Worm (Caenorhabditis elegans) whole organism, L4/young adult: ENCODE data around the gene hpo-25.

Experiments
- W03F9.2 ChIP-seq: fragments of 150-350 bp; optimal IDR thresholded peaks from 2 replicates; lab custom pipeline; 2014; ENCODE audit warnings: missing biosample characterization, missing genetic modification characterization
- dao-5 ChIP-seq: sonication (generic microtip); optimal IDR thresholded peaks from 2 replicates; lab custom pipeline; 2016; ENCODE audit warnings: missing genotype, missing genetic modification characterization, moderate library complexity, missing compliant biosample characterization
- him-1 ChIP-seq: sonication (generic microtip); optimal IDR thresholded peaks from 2 replicates; lab custom pipeline; 2016; ENCODE audit warnings: missing genotype, missing genetic modification reagents, missing genetic modification characterization, missing compliant biosample characterization

Gene hpo-25

ce11 chrII:2385495-2385894 is 16.4 kb downstream of the hpo-25 start, which contains the start of gene F16G10.9:
F16G10.9 (minus strand) TSS chrII:2385595.
- no peak for TF ChIP-seq dao-5
- no peak for TF ChIP-seq him-1 (tag; lab: Kevin White, UChicago)
- TF ChIP-seq W03F9.2 (tag; lab: Kevin White, UChicago) = no peak

ce11 chrII:2390884-2391283 is 21.8 kb downstream of the hpo-25 start, which contains the start of gene F16G10.10:
F16G10.10 (minus strand) TSS chrII:2390984.
- no peak for TF ChIP-seq dao-5
- TF ChIP-seq him-1 (tag; lab: Kevin White, UChicago) = no peak
- no peak for TF ChIP-seq W03F9.2 (tag; lab: Kevin White, UChicago)

ce11 chrII:2393821-2394220 is 24.8 kb downstream of the hpo-25 start, which contains the start of gene F16G10.11:
F16G10.11 (minus strand) TSS chrII:2393921.
- TF ChIP-seq dao-5 (no peak), W03F9.2 (tag; lab: Kevin White, UChicago) (no peak), him-1 (tag; lab: Kevin White, UChicago) (no peak)

- TF ChIP-seq dao-5 (no peak), him-1 (tag; lab: Kevin White, UChicago) (no peak), W03F9.2 (tag; lab: Kevin White, UChicago) (no peak)
Measured at ce11 chrII:2395864-2396263, 26.8 kb downstream of the hpo-25 start, which contains the start of gene F16G10.13. F16G10.13 (minus strand) TSS chrII:2395964.

- TF ChIP-seq him-1 (tag; lab: Kevin White, UChicago) = no peak
- no peak for TF ChIP-seq W03F9.2 (tag; lab: Kevin White, UChicago)
- no peak for TF ChIP-seq dao-5
Measured at ce11 chrII:2398884-2399283, 29.8 kb downstream of the hpo-25 start, which contains the start of gene F16G10.14. F16G10.14 (minus strand) TSS chrII:2398984.

DNA sequence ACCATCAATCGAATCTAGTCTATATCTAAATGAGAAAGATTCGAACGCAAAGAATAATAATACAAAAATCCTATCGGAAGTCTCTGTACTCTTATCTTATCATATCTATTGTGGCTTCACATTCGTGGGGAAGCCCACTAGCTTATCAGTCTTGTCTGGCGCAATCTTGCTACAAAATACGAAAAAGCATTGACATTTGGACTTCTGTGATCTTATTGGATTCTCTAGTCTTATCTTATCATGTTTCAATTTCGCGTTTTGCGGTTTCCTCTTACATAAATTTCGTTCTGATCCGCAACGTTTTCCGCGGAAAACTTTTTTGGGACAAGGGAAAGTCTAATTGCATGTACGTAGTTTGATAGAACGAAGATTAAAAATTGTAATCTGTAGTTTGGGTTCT is 30.8 kb downstream of the hpo-25 start:
- TF ChIP-seq dao-5 (no peak), him-1 (tag; lab: Kevin White, UChicago) (no peak), W03F9.2 (tag; lab: Kevin White, UChicago) (no peak)

DNA sequence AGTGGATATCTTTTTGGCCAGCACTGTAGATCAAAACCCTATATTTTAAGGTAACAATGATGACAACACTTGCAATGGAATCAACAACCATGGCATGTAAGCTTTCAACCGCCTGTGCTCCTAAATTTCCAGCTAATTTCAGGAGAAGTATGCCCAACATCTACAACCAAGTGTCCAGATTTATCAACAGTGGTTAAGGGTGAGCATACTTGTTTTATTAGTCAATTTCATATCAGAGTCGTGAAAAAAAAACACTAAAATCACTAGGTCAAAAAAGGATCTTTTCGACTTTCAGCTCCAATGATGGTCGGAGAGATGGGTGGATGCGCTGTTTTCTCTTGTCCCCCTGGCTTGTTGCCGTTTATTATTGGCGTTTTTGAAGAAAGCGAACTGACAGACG is 34.9 kb downstream of the hpo-25 start, which contains the start of gene F16G10.1:
TSS of gene F16G10.1 (plus strand) at position 301 of the 400 bp plus-strand sequence.
- TF ChIP-seq him-1 (tag; lab: Kevin White, UChicago) (no peak), W03F9.2 (tag; lab: Kevin White, UChicago) (no peak), dao-5 (no peak)

- TF ChIP-seq him-1 (tag; lab: Kevin White, UChicago) = no peak
- no peak for TF ChIP-seq W03F9.2 (tag; lab: Kevin White, UChicago)
- no peak for TF ChIP-seq dao-5
Measured at ce11 chrII:2411093-2411492, 42.0 kb downstream of the hpo-25 start.

DNA sequence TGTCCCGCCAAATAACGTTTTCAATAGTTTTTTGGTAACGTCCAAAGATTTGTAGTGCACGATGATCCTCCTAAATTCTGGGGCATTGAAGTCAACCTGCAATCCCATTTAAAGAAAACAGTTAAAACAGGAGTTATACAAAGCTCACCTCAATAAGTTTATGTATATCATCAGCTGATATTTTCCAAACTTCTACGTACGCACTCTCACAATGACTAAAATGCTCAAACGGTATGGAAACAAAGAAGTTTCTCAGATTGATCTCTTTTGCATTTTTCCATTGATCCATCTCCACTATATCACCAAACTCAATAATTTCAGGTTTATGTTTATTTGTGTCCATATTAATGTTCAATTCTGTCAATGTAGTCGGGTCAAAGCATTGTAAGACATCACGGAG is 42.5 kb downstream of the hpo-25 start:
- TF ChIP-seq W03F9.2 (tag; lab: Kevin White, UChicago) = no peak
- TF ChIP-seq dao-5 = no peak
- TF ChIP-seq him-1 (tag; lab: Kevin White, UChicago) = no peak

- TF ChIP-seq W03F9.2 (tag; lab: Kevin White, UChicago) (no peak), dao-5 (no peak), him-1 (tag; lab: Kevin White, UChicago) (no peak)
Measured at ce11 chrII:2412649-2413048, 43.6 kb downstream of the hpo-25 start, which contains the start of gene fbxa-182. fbxa-182 (minus strand) TSS chrII:2412749.

DNA sequence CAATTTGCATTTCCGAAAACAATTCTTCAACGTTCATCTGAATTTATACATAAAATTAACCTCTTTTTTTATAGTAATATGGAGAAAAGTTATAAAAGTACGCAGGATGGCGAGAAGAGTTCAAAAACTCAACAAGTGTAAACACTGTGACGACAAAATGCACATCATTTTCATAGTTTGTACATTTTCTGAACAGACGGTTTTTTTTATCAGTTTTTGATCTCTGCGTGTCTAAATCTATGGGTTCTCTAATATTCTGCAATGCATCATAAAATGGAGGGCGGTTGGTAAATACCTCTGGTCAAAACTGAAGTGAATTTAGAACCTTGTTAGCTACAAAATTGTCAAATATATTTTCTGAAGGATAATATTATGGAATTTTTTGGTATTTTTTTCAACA is 46.4 kb downstream of the hpo-25 start, which contains the start of gene fbxa-4:
TSS of gene fbxa-4 (minus strand) at position 93 of the 400 bp plus-strand sequence.
- no peak for TF ChIP-seq dao-5
- no peak for TF ChIP-seq W03F9.2 (tag; lab: Kevin White, UChicago)
- TF ChIP-seq him-1 (tag; lab: Kevin White, UChicago) = no peak

- TF ChIP-seq him-1 (tag; lab: Kevin White, UChicago) (no peak), dao-5 (no peak), W03F9.2 (tag; lab: Kevin White, UChicago) (no peak)
Measured at ce11 chrII:2417889-2418288, 48.8 kb downstream of the hpo-25 start, which contains the start of the genes F42G2.5 and F42G2.7. F42G2.5 (minus strand) TSS chrII:2417989. F42G2.7 (plus strand) TSS chrII:2418158.

DNA sequence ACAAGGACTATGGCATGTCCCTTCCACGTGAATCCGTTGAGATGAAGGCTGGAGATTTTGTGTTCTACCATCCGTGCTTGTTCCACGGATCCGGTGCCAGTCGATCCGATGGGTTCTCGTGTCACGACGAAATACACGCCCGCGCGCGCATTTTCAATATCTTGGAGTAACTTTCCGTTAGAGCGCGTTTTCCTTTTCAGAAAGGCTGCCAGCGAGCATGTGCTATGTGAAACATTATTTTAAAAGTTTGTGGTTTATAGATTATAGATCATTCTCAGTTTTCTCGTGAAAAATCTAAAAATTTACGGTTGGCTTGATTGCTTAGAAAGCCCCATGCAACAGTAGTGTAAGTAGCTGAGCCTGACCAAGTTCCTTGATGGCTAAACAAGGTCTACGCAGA is 49.8 kb downstream of the hpo-25 start, which contains the start of gene fbxc-20:
TSS of gene fbxc-20 (plus strand) at position 301 of the 400 bp plus-strand sequence.
- TF ChIP-seq W03F9.2 (tag; lab: Kevin White, UChicago) = no peak
- no peak for TF ChIP-seq dao-5
- no peak for TF ChIP-seq him-1 (tag; lab: Kevin White, UChicago)
